Worm (Caenorhabditis elegans): ENCODE measurements around the gene F49H12.4.

- TF ChIP-seq hlh-17 (GFP tag; optimal IDR thresholded peaks at IDR 0.05; ENCODE audit: borderline replicate concordance), result no peak
- no peak for TF ChIP-seq lsy-2 (tag; optimal IDR thresholded peaks at IDR 0.05)
- no peak for TF ChIP-seq elt-3 (tag; optimal IDR thresholded peaks at IDR 0.05)
- no peak for TF ChIP-seq swsn-7 (tag; optimal IDR thresholded peaks at IDR 0.05)
Measured at ce11 chrX:2048865-2049405, 30.7 kb upstream of the F49H12.4 start.

All from whole organism, L1 larva.